Worm (Caenorhabditis elegans) whole organism, young adult: ENCODE data around the gene nhr-37.

ENCODE experiments used
- B0019.2 ChIP-seq: fragments of 200-800 bp; sonication (Bioruptor generic); conservative IDR thresholded peaks from 2 replicates; pipeline ENCODE4 v1.3.6; 2022; ENCODE audit warnings: missing genetic modification reagents, missing genetic modification characterization, missing compliant biosample characterization
- B0035.1 ChIP-seq: sonication (generic microtip); optimal IDR thresholded peaks from 2 replicates; lab custom pipeline; 2016; ENCODE audit warnings: missing genetic modification characterization, mild to moderate bottlenecking, missing compliant biosample characterization, missing genotype, missing genetic modification reagents
- B0336.3 ChIP-seq: fragments of 200-800 bp; sonication (Bioruptor generic); IDR thresholded peaks from 2 replicates; pipeline ENCODE4 v1.3.6; 2022; ENCODE audit warnings: missing genetic modification characterization, missing compliant biosample characterization
- D2030.7 ChIP-seq: fragments of 200-800 bp; sonication (Bioruptor generic); IDR thresholded peaks from 2 replicates; pipeline ENCODE4 v1.3.6; 2022; ENCODE audit warnings: missing genetic modification reagents, missing genetic modification characterization, missing compliant biosample characterization
- F10E7.11 ChIP-seq: sonication (generic microtip); optimal IDR thresholded peaks from 2 replicates; lab custom pipeline; 2017; ENCODE audit warnings: mild to moderate bottlenecking, missing genetic modification characterization, moderate library complexity, missing compliant biosample characterization
- F23B12.7 ChIP-seq: sonication (generic microtip); optimal IDR thresholded peaks from 2 replicates; lab custom pipeline; 2017; ENCODE audit warnings: missing genetic modification characterization, mild to moderate bottlenecking, missing compliant biosample characterization, antibody characterized with exemption, moderate library complexity; ENCODE audit not compliant: insufficient read depth
- F49E8.2 ChIP-seq: sonication (generic microtip); optimal IDR thresholded peaks from 3 replicates; lab custom pipeline; 2017; ENCODE audit warnings: missing genetic modification characterization, mild to moderate bottlenecking, missing compliant biosample characterization, antibody characterized with exemption, moderate library complexity; ENCODE audit not compliant: insufficient read depth
- Y53G8AR.9 ChIP-seq: fragments of 200-800 bp; sonication (Bioruptor generic); conservative IDR thresholded peaks from 2 replicates; pipeline ENCODE4 v1.3.6; 2022; ENCODE audit warnings: missing genetic modification reagents, missing genetic modification characterization, missing compliant biosample characterization
- Y67H2A.10 ChIP-seq: fragments of 200-800 bp; sonication (Bioruptor generic); conservative IDR thresholded peaks from 2 replicates; pipeline ENCODE4 v1.3.6; 2022; ENCODE audit warnings: missing genetic modification reagents, missing genetic modification characterization, missing compliant biosample characterization
- aptf-2 ChIP-seq: fragments of 200-800 bp; sonication (Bioruptor generic); conservative IDR thresholded peaks from 2 replicates; pipeline ENCODE4 v1.3.6; 2022; ENCODE audit warnings: missing genetic modification reagents, missing genetic modification characterization, missing compliant biosample characterization
- atf-7 ChIP-seq: sonication (generic microtip); optimal IDR thresholded peaks from 2 replicates; lab custom pipeline; 2017; ENCODE audit warnings: mild to moderate bottlenecking, missing genetic modification characterization, missing compliant biosample characterization
- attf-6 ChIP-seq: fragments of 200-800 bp; sonication (Bioruptor generic); IDR thresholded peaks from 2 replicates; pipeline ENCODE4 v1.3.6; 2022; ENCODE audit warnings: missing genetic modification reagents, missing genetic modification characterization, missing compliant biosample characterization
- bed-1 ChIP-seq: fragments of 200-800 bp; sonication (Bioruptor generic); IDR thresholded peaks from 2 replicates; pipeline ENCODE4 v1.3.6; 2022; ENCODE audit warnings: missing genetic modification reagents, missing genetic modification characterization, missing compliant biosample characterization
- bed-2 ChIP-seq: fragments of 200-800 bp; sonication (Bioruptor generic); IDR thresholded peaks from 2 replicates; pipeline ENCODE4 v1.3.6; 2022; ENCODE audit warnings: missing genetic modification reagents, missing genetic modification characterization, missing compliant biosample characterization
- ceh-100 ChIP-seq: fragments of 200-800 bp; sonication (Bioruptor generic); IDR thresholded peaks from 2 replicates; pipeline ENCODE4 v1.3.6; 2022; ENCODE audit warnings: missing genetic modification reagents, missing genetic modification characterization, missing compliant biosample characterization
- ceh-27 ChIP-seq: fragments of 200-800 bp; sonication (Bioruptor generic); optimal IDR thresholded peaks from 2 replicates; lab custom pipeline; 2018; ENCODE audit warnings: mild to moderate bottlenecking, missing genetic modification characterization, moderate library complexity, missing compliant biosample characterization
- ceh-58 ChIP-seq: fragments of 200-800 bp; sonication (Bioruptor generic); IDR thresholded peaks from 2 replicates; pipeline ENCODE4 v1.3.6; 2022; ENCODE audit warnings: missing genetic modification characterization, missing compliant biosample characterization
- ceh-91 ChIP-seq: fragments of 200-800 bp; sonication (Bioruptor generic); IDR thresholded peaks from 2 replicates; pipeline ENCODE4 v1.3.6; 2022; ENCODE audit warnings: missing genetic modification reagents, missing genetic modification characterization, missing compliant biosample characterization
- dox-1 ChIP-seq: fragments of 200-800 bp; sonication (Bioruptor generic); IDR thresholded peaks from 2 replicates; pipeline ENCODE4 v1.3.6; 2022; ENCODE audit warnings: missing genetic modification reagents, missing genetic modification characterization, missing compliant biosample characterization
- ekl-4 ChIP-seq: fragments of 200-800 bp; sonication (Bioruptor generic); IDR thresholded peaks from 2 replicates; pipeline ENCODE4 v1.3.6; 2022; ENCODE audit warnings: missing genetic modification reagents, missing genetic modification characterization, missing compliant biosample characterization
- hlh-12 ChIP-seq: sonication (generic microtip); optimal IDR thresholded peaks from 2 replicates; lab custom pipeline; 2016; ENCODE audit warnings: missing genetic modification characterization, missing compliant biosample characterization
- hmg-1.2 ChIP-seq: fragments of 200-800 bp; sonication (Bioruptor generic); IDR thresholded peaks from 2 replicates; pipeline ENCODE4 v1.3.6; 2022; ENCODE audit warnings: missing genetic modification reagents, missing genetic modification characterization, missing compliant biosample characterization
- let-526 ChIP-seq: fragments of 200-800 bp; sonication (Bioruptor generic); IDR thresholded peaks from 2 replicates; pipeline ENCODE4 v1.3.6; 2022; ENCODE audit warnings: missing genetic modification reagents, missing genetic modification characterization, missing compliant biosample characterization
- lin-26 ChIP-seq: fragments of 200-800 bp; sonication (Bioruptor generic); IDR thresholded peaks from 2 replicates; pipeline ENCODE4 v1.3.6; 2022; ENCODE audit warnings: missing genetic modification reagents, missing genetic modification characterization, missing compliant biosample characterization
- lin-35 ChIP-seq, 3 experiments: fragments of 150-350 bp in 2 of 3; sonication (generic microtip) in 1 of 3; optimal IDR thresholded peaks; 2 replicates each; lab custom pipeline; 2014 to 2018; ENCODE audit warnings: missing biosample characterization in 3 of 3, missing genetic modification characterization in 3 of 3, missing genetic modification reagents in 3 of 3
- lsl-1 ChIP-seq: fragments of 200-800 bp; sonication (Bioruptor generic); optimal IDR thresholded peaks from 2 replicates; lab custom pipeline; 2018; ENCODE audit warnings: mild to moderate bottlenecking, missing genetic modification characterization, moderate library complexity, missing compliant biosample characterization
- madf-8 ChIP-seq: fragments of 200-800 bp; sonication (Bioruptor generic); conservative IDR thresholded peaks from 2 replicates; pipeline ENCODE4 v1.3.6; 2022; ENCODE audit warnings: missing genetic modification reagents, missing genetic modification characterization, missing compliant biosample characterization
- nfya-1 ChIP-seq: sonication (generic microtip); optimal IDR thresholded peaks from 2 replicates; lab custom pipeline; 2017; ENCODE audit warnings: antibody characterized with exemption, missing compliant biosample characterization, missing genetic modification characterization, borderline replicate concordance; ENCODE audit not compliant: insufficient read depth
- nfya-2 ChIP-seq: fragments of 200-800 bp; sonication (Bioruptor generic); IDR thresholded peaks from 2 replicates; pipeline ENCODE4 v1.3.6; 2022; ENCODE audit warnings: missing genetic modification reagents, missing genetic modification characterization, missing compliant biosample characterization
- nhr-179 ChIP-seq: sonication (generic microtip); optimal IDR thresholded peaks from 2 replicates; lab custom pipeline; 2016; ENCODE audit warnings: mild to moderate bottlenecking, missing genetic modification characterization, missing compliant biosample characterization
- nhr-27 ChIP-seq: fragments of 200-800 bp; sonication (Bioruptor generic); optimal IDR thresholded peaks from 2 replicates; lab custom pipeline; 2018; ENCODE audit warnings: mild to moderate bottlenecking, missing genetic modification characterization, moderate library complexity, missing compliant biosample characterization
- nhr-80 ChIP-seq: sonication (generic microtip); optimal IDR thresholded peaks from 2 replicates; lab custom pipeline; 2016; ENCODE audit warnings: missing genetic modification characterization, missing compliant biosample characterization
- rcor-1 ChIP-seq: fragments of 200-800 bp; sonication (Bioruptor generic); IDR thresholded peaks from 2 replicates; pipeline ENCODE4 v1.3.6; 2022; ENCODE audit warnings: missing genetic modification reagents, missing genetic modification characterization, missing compliant biosample characterization
- repo-1 ChIP-seq: sonication (generic microtip); optimal IDR thresholded peaks from 2 replicates; lab custom pipeline; 2017; ENCODE audit warnings: mild to moderate bottlenecking, missing genetic modification characterization, missing compliant biosample characterization
- sdz-38 ChIP-seq: sonication (generic microtip); optimal IDR thresholded peaks from 2 replicates; lab custom pipeline; 2016; ENCODE audit warnings: missing genotype, missing genetic modification characterization, missing compliant biosample characterization
- sea-2 ChIP-seq: fragments of 200-800 bp; sonication (Bioruptor generic); IDR thresholded peaks from 2 replicates; pipeline ENCODE4 v1.3.6; 2022; ENCODE audit warnings: missing genetic modification characterization, missing compliant biosample characterization
- tlf-1 ChIP-seq: fragments of 200-800 bp; sonication (Bioruptor generic); optimal IDR thresholded peaks from 2 replicates; lab custom pipeline; 2018; ENCODE audit warnings: mild to moderate bottlenecking, missing genetic modification characterization, missing compliant biosample characterization
- unc-130 ChIP-seq: sonication (generic microtip); optimal IDR thresholded peaks from 2 replicates; lab custom pipeline; 2016; ENCODE audit warnings: missing genetic modification reagents, missing genetic modification characterization, missing compliant biosample characterization
- xnd-1 ChIP-seq: sonication (generic microtip); optimal IDR thresholded peaks from 2 replicates; lab custom pipeline; 2016; ENCODE audit warnings: missing genotype, missing genetic modification reagents, missing genetic modification characterization, missing compliant biosample characterization
- zim-3 ChIP-seq: sonication (generic microtip); optimal IDR thresholded peaks from 2 replicates; lab custom pipeline; 2017; ENCODE audit warnings: mild to moderate bottlenecking, missing genetic modification characterization, moderate library complexity, missing compliant biosample characterization
- ztf-18 ChIP-seq: sonication (generic microtip); optimal IDR thresholded peaks from 2 replicates; lab custom pipeline; 2016; ENCODE audit warnings: missing genotype, mild to moderate bottlenecking, missing genetic modification characterization, missing compliant biosample characterization
- ztf-22 ChIP-seq: fragments of 200-800 bp; sonication (Bioruptor generic); optimal IDR thresholded peaks from 2 replicates; lab custom pipeline; 2018; ENCODE audit warnings: mild to moderate bottlenecking, missing genetic modification characterization, moderate library complexity, missing compliant biosample characterization
- ztf-26 ChIP-seq: sonication (generic microtip); optimal IDR thresholded peaks from 2 replicates; lab custom pipeline; 2017; ENCODE audit warnings: missing genetic modification characterization, missing compliant biosample characterization

Gene nhr-37

ce11 chrV:6645810-6646209 lies 23.8 kb downstream of the nhr-37 start:
- TF ChIP-seq dox-1 (GFP tag; lab: Robert Waterston, UW) (no peak), madf-8 (no peak), F23B12.7 (no peak), F49E8.2 (tag; lab: Kevin White, UChicago) (no peak), unc-130 (GFP tag; lab: Kevin White, UChicago) (no peak), Y53G8AR.9 (GFP tag; lab: Robert Waterston, UW) (no peak), nhr-179 (tag; lab: Kevin White, UChicago) (no peak), B0019.2 (GFP tag; lab: Robert Waterston, UW) (no peak), rcor-1 (GFP tag; lab: Robert Waterston, UW) (no peak)

- TF ChIP-seq xnd-1 (tag; lab: Kevin White, UChicago) (no peak), ceh-100 (no peak), Y67H2A.10 (no peak)
These were observed 27.3 kb downstream of the nhr-37 start, which contains the start of gene T10H9.1 for ce11 chrV:6649317-6649716. Gene T10H9.1, plus strand, starts transcription at chrV:6649617.

- TF ChIP-seq sea-2 (no peak), tlf-1 (GFP tag; lab: Kevin White, UChicago) (no peak), lsl-1 (GFP tag; lab: Kevin White, UChicago) (no peak), zim-3 (no peak), ceh-91 (GFP tag; lab: Robert Waterston, UW) (no peak), nhr-80 (no peak), hmg-1.2 (GFP tag; lab: Robert Waterston, UW) (no peak)
These were observed 28.5 kb downstream of the nhr-37 start for ce11 chrV:6650508-6650907.

ce11 chrV:6652051-6652450 lies 30.1 kb downstream of the nhr-37 start, which contains the start of gene T10H9.8:
Gene T10H9.8, plus strand, starts transcription at chrV:6652351.
- TF ChIP-seq ceh-27 (GFP tag; lab: Kevin White, UChicago), result no peak
- peak; percentile 48 for TF ChIP-seq ztf-26

DNA sequence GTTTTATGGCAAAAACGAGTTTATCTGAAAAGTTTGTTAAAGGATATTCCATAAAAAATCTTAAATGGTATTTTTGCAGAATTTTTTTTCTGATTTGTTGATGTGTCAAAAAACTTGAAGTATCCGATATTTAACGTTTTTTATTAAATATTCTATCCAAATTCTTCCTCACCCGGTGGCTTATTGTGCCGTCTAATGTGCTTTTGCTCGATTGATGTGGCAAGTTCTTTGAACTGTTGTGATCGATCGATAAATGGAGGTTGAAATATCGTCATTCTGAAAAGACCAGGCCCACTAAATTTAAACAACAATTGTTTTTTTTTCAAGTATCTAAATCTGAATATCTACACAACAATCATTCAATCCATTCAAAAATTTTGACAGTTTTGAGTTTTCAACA lies 33.2 kb downstream of the nhr-37 start, which contains the start of gene syx-18:
TSS of gene syx-18 (minus strand) at position 276 of the 400 bp plus-strand sequence.
- no peak for TF ChIP-seq nhr-27 (tag; lab: Kevin White, UChicago)
- TF ChIP-seq xnd-1 (tag; lab: Kevin White, UChicago), result no peak
- no peak for TF ChIP-seq nfya-2
- TF ChIP-seq ztf-18 (tag; lab: Kevin White, UChicago), result no peak
- no peak for TF ChIP-seq let-526 (GFP tag; lab: Robert Waterston, UW)
- TF ChIP-seq hlh-12 (tag; lab: Kevin White, UChicago), result no peak
- TF ChIP-seq sdz-38 (tag; lab: Kevin White, UChicago), result no peak
- TF ChIP-seq nfya-1 (tag; lab: Kevin White, UChicago), result no peak
- TF ChIP-seq attf-6 (GFP tag; lab: Robert Waterston, UW), result no peak
- peak; percentile 32 for TF ChIP-seq repo-1 (tag; lab: Kevin White, UChicago)
- TF ChIP-seq aptf-2, result no peak
- TF ChIP-seq D2030.7 (GFP tag; lab: Robert Waterston, UW), result 0 out of 2 replicates have a peak, but pooled peaks have one; percentile 26
- no peak for TF ChIP-seq ztf-22 (GFP tag; lab: Kevin White, UChicago)
- TF ChIP-seq ceh-58 (GFP tag; lab: Robert Waterston, UW), result no peak
- peak; percentile 73 for TF ChIP-seq Y53G8AR.9 (GFP tag; lab: Robert Waterston, UW)
- no peak for TF ChIP-seq dox-1 (GFP tag; lab: Robert Waterston, UW)
- TF ChIP-seq ekl-4 (GFP tag; lab: Robert Waterston, UW), result no peak
- peak; percentile 7 for TF ChIP-seq atf-7 (tag; lab: Kevin White, UChicago)
- TF ChIP-seq B0336.3 (GFP tag; lab: Robert Waterston, UW), result peak; percentile 33; the same call in 1 of the 2 replicates
- TF ChIP-seq bed-2 (GFP tag; lab: Robert Waterston, UW), result no peak
- no peak for TF ChIP-seq lin-26 (GFP tag; lab: Robert Waterston, UW)
- TF ChIP-seq B0035.1, result no peak
- TF ChIP-seq lin-35 (GFP tag; optimal IDR thresholded peaks at IDR 0.05; lab: Kevin White, UChicago), result peak in 2 of 3 experiments; percentile 33 to 43
- no peak for TF ChIP-seq F10E7.11
- no peak for TF ChIP-seq bed-1 (GFP tag; lab: Robert Waterston, UW)
